Fruit fly (Drosophila melanogaster): ENCODE measurements around the gene CG17202.

- TF ChIP-seq psq (GFP tag; optimal IDR thresholded peaks at IDR 0.05) (no peak), CG32264 (GFP tag; optimal IDR thresholded peaks at IDR 0.05) (no peak), Rel (GFP tag; optimal IDR thresholded peaks at IDR 0.05) (no peak), Rel (tag; optimal IDR thresholded peaks at IDR 0.05) (no peak), sv (GFP tag; optimal IDR thresholded peaks at IDR 0.05) (no peak), fru (GFP tag; optimal IDR thresholded peaks at IDR 0.05) (no peak), Hr78 (GFP tag; optimal IDR thresholded peaks at IDR 0.05) (no peak), dmrt93B (GFP tag; optimal IDR thresholded peaks at IDR 0.05) (no peak), Mio (GFP tag; optimal IDR thresholded peaks at IDR 0.05) (no peak), usp (GFP tag; optimal IDR thresholded peaks at IDR 0.05) (no peak), h (GFP tag; optimal IDR thresholded peaks at IDR 0.05) (no peak), ey (GFP tag; optimal IDR thresholded peaks at IDR 0.05) (no peak), lola (GFP tag; optimal IDR thresholded peaks at IDR 0.05) (no peak), dsf (GFP tag; optimal IDR thresholded peaks at IDR 0.05; ENCODE audit: borderline replicate concordance) (no peak), jim (GFP tag; optimal IDR thresholded peaks at IDR 0.05) (no peak)
Observed at dm6 chr3R:12385949-12386348, 36.6 kb upstream of the CG17202 start, which contains the start of gene Sol1.
